Fruit fly (Drosophila melanogaster) whole organism, embryonic: Measurements from ENCODE around the gene CG6785.

Experiments used
- Aef1 ChIP-seq: fragments of 200-800 bp; sonication (Bioruptor generic); IDR thresholded peaks from 3 replicates; pipeline ENCODE4 v1.3.6; 2022; ENCODE audit warnings: missing biosample characterization, missing genetic modification characterization
- Atf3 ChIP-seq: fragments of 200-800 bp; sonication (Bioruptor generic); optimal IDR thresholded peaks from 3 replicates; lab custom pipeline; 2016; ENCODE audit warnings: missing biosample characterization, missing genetic modification characterization
- CG11560 ChIP-seq: fragments of 200-800 bp; sonication (Bioruptor generic); IDR thresholded peaks from 3 replicates; pipeline ENCODE4 v1.3.6; 2022; ENCODE audit warnings: missing biosample characterization, missing genetic modification characterization
- CG11723 ChIP-seq: fragments of 200-800 bp; sonication (Bioruptor generic); optimal IDR thresholded peaks from 2 replicates; lab custom pipeline; 2017; ENCODE audit warnings: missing biosample characterization, mild to moderate bottlenecking, missing genetic modification characterization
- CG12769 ChIP-seq: fragments of 200-800 bp; sonication (Bioruptor generic); optimal IDR thresholded peaks from 2 replicates; lab custom pipeline; 2019; ENCODE audit warnings: missing biosample characterization, mild to moderate bottlenecking, missing genetic modification characterization, moderate library complexity
- CG13775 ChIP-seq: fragments of 200-800 bp; sonication (Bioruptor generic); optimal IDR thresholded peaks from 3 replicates; lab custom pipeline; 2017; ENCODE audit warnings: missing biosample characterization, mild to moderate bottlenecking, missing genetic modification characterization
- CG14050 ChIP-seq: fragments of 200-800 bp; sonication (Bioruptor generic); IDR thresholded peaks from 3 replicates; pipeline ENCODE4 v1.3.6; 2022; ENCODE audit warnings: missing biosample characterization, missing genetic modification characterization
- CG1602 ChIP-seq: fragments of 200-800 bp; sonication (Bioruptor generic); optimal IDR thresholded peaks from 3 replicates; lab custom pipeline; 2016; ENCODE audit warnings: missing biosample characterization, missing genetic modification characterization
- CG16815 ChIP-seq: fragments of 200-800 bp; sonication (Bioruptor generic); optimal IDR thresholded peaks from 3 replicates; lab custom pipeline; 2017; ENCODE audit warnings: missing biosample characterization, mild to moderate bottlenecking, missing genetic modification characterization
- CG17829 ChIP-seq: fragments of 200-800 bp; optimal IDR thresholded peaks from 2 replicates; lab custom pipeline; 2019; ENCODE audit warnings: missing biosample characterization, mild to moderate bottlenecking, missing genetic modification characterization, moderate library complexity
- CG1792 ChIP-seq: fragments of 200-800 bp; sonication (Bioruptor generic); optimal IDR thresholded peaks from 2 replicates; lab custom pipeline; 2016; ENCODE audit warnings: missing biosample characterization, missing genetic modification characterization
- CG18262 ChIP-seq: fragments of 200-800 bp; optimal IDR thresholded peaks from 3 replicates; lab custom pipeline; 2019; ENCODE audit warnings: missing biosample characterization, mild to moderate bottlenecking, missing genetic modification characterization, moderate library complexity
- CG32767 ChIP-seq: fragments of 200-800 bp; sonication (Bioruptor generic); IDR thresholded peaks from 2 replicates; pipeline ENCODE4 v1.3.6; 2022; ENCODE audit warnings: missing biosample characterization, missing genetic modification characterization
- CG3995 ChIP-seq: fragments of 200-800 bp; sonication (Bioruptor generic); optimal IDR thresholded peaks from 3 replicates; lab custom pipeline; 2016; ENCODE audit warnings: missing biosample characterization, missing genetic modification characterization
- CG8089 ChIP-seq: fragments of 200-800 bp; sonication (Bioruptor generic); optimal IDR thresholded peaks from 3 replicates; lab custom pipeline; 2016; ENCODE audit warnings: missing biosample characterization, missing genetic modification characterization
- CG8359 ChIP-seq: fragments of 200-800 bp; sonication (Bioruptor generic); optimal IDR thresholded peaks from 2 replicates; lab custom pipeline; 2017; ENCODE audit warnings: missing biosample characterization, mild to moderate bottlenecking, missing genetic modification characterization, borderline replicate concordance
- CG9932 ChIP-seq: fragments of 200-800 bp; sonication (Bioruptor generic); IDR thresholded peaks from 2 replicates; pipeline ENCODE4 v1.3.6; 2022; ENCODE audit warnings: missing biosample characterization, missing genetic modification characterization
- GATAe ChIP-seq: fragments of 200-800 bp; sonication (Bioruptor generic); conservative IDR thresholded peaks from 2 replicates; pipeline ENCODE4 v1.3.6; 2022; ENCODE audit warnings: missing biosample characterization, missing genetic modification characterization
- HLH3B ChIP-seq: fragments of 200-800 bp; sonication (Bioruptor generic); IDR thresholded peaks from 2 replicates; pipeline ENCODE4 v1.3.6; 2022; ENCODE audit warnings: missing biosample characterization, missing genetic modification characterization
- Hey ChIP-seq: fragments of 200-800 bp; sonication (Bioruptor generic); optimal IDR thresholded peaks from 3 replicates; lab custom pipeline; 2018; ENCODE audit warnings: missing biosample characterization, mild to moderate bottlenecking, missing genetic modification characterization
- Nf-YA ChIP-seq: fragments of 200-800 bp; sonication (Bioruptor generic); IDR thresholded peaks from 2 replicates; pipeline ENCODE4 v1.3.6; 2022; ENCODE audit warnings: missing biosample characterization, missing genetic modification characterization
- Oaz ChIP-seq: fragments of 200-800 bp; sonication (Bioruptor generic); IDR thresholded peaks from 2 replicates; pipeline ENCODE4 v1.3.6; 2022; ENCODE audit warnings: missing biosample characterization, missing genetic modification characterization
- Side ChIP-seq: fragments of 200-800 bp; sonication (Bioruptor generic); optimal IDR thresholded peaks from 2 replicates; lab custom pipeline; 2016; ENCODE audit warnings: missing biosample characterization, missing genetic modification characterization
- Sry-δ ChIP-seq: fragments of 200-800 bp; sonication (Bioruptor generic); optimal IDR thresholded peaks from 2 replicates; lab custom pipeline; 2016; ENCODE audit warnings: missing biosample characterization, missing genetic modification characterization
- Vsx1 ChIP-seq: fragments of 200-800 bp; sonication (Bioruptor generic); optimal IDR thresholded peaks from 2 replicates; lab custom pipeline; 2017; ENCODE audit warnings: missing biosample characterization, mild to moderate bottlenecking, missing genetic modification characterization, missing genetic modification reagents
- amos ChIP-seq: fragments of 200-800 bp; sonication (Bioruptor generic); IDR thresholded peaks from 2 replicates; pipeline ENCODE4 v1.3.6; 2022; ENCODE audit warnings: missing biosample characterization, missing genetic modification characterization; ENCODE audit not compliant: partially characterized antibody
- ap ChIP-seq: fragments of 200-800 bp; sonication (Bioruptor generic); IDR thresholded peaks from 2 replicates; pipeline ENCODE4 v1.3.6; 2022; ENCODE audit warnings: missing biosample characterization, missing genetic modification characterization
- ase ChIP-seq: fragments of 200-800 bp; sonication (Bioruptor generic); IDR thresholded peaks from 3 replicates; pipeline ENCODE4 v1.3.6; 2022; ENCODE audit warnings: missing biosample characterization, missing genetic modification characterization
- bigmax ChIP-seq: fragments of 200-800 bp; sonication (Bioruptor generic); optimal IDR thresholded peaks from 2 replicates; lab custom pipeline; 2018; ENCODE audit warnings: missing biosample characterization, mild to moderate bottlenecking, missing genetic modification characterization
- btn ChIP-seq: fragments of 200-800 bp; sonication (Bioruptor generic); optimal IDR thresholded peaks from 2 replicates; lab custom pipeline; 2016; ENCODE audit warnings: missing biosample characterization, missing genetic modification characterization
- crol ChIP-seq: fragments of 200-800 bp; sonication (Bioruptor generic); IDR thresholded peaks from 2 replicates; pipeline ENCODE4 v1.3.6; 2022; ENCODE audit warnings: missing biosample characterization, missing genetic modification characterization
- dati ChIP-seq: fragments of 200-800 bp; sonication (Bioruptor generic); IDR thresholded peaks from 2 replicates; pipeline ENCODE4 v1.3.6; 2022; ENCODE audit warnings: missing biosample characterization, missing genetic modification characterization
- eyg ChIP-seq: fragments of 200-800 bp; sonication (Bioruptor generic); optimal IDR thresholded peaks from 3 replicates; lab custom pipeline; 2016; ENCODE audit warnings: missing biosample characterization, missing genetic modification characterization
- fd3F ChIP-seq: fragments of 200-800 bp; sonication (Bioruptor generic); optimal IDR thresholded peaks from 2 replicates; lab custom pipeline; 2018; ENCODE audit warnings: missing biosample characterization, mild to moderate bottlenecking, missing genetic modification characterization, moderate library complexity
- grau ChIP-seq: fragments of 200-800 bp; optimal IDR thresholded peaks from 3 replicates; lab custom pipeline; 2019; ENCODE audit warnings: missing biosample characterization, mild to moderate bottlenecking, missing genetic modification characterization, moderate library complexity
- gro ChIP-seq: fragments of 200-800 bp; sonication (Bioruptor generic); optimal IDR thresholded peaks from 2 replicates; lab custom pipeline; 2016; ENCODE audit warnings: missing biosample characterization, missing genetic modification characterization
- hth ChIP-seq: fragments of >200 bp; optimal IDR thresholded peaks from 2 replicates; lab custom pipeline; 2017; ENCODE audit warnings: inconsistent platforms
- inv ChIP-seq: fragments of 200-800 bp; sonication (Bioruptor generic); IDR thresholded peaks from 2 replicates; pipeline ENCODE4 v1.3.6; 2022; ENCODE audit warnings: missing biosample characterization, missing genetic modification characterization; ENCODE audit not compliant: partially characterized antibody
- jing ChIP-seq: fragments of 200-800 bp; sonication (Bioruptor generic); optimal IDR thresholded peaks from 2 replicates; lab custom pipeline; 2018; ENCODE audit warnings: missing biosample characterization, mild to moderate bottlenecking, missing genetic modification characterization
- kay ChIP-seq: fragments of 200-800 bp; sonication (Bioruptor generic); optimal IDR thresholded peaks from 2 replicates; lab custom pipeline; 2016; ENCODE audit warnings: missing biosample characterization, missing genetic modification characterization
- kni ChIP-seq: fragments of 200-800 bp; sonication (Bioruptor generic); optimal IDR thresholded peaks from 3 replicates; lab custom pipeline; 2017; ENCODE audit warnings: mild to moderate bottlenecking, missing biosample characterization, missing genetic modification reagents, missing genetic modification characterization
- pan ChIP-seq, 4 experiments: fragments of >200 bp in 3 of 4; fragments of 200-800 bp in 1 of 4; sonication (Bioruptor generic) in 1 of 4; optimal IDR thresholded peaks in 3 of 4; IDR thresholded peaks in 1 of 4; 2 replicates each; pipeline versions ENCODE4 v1.3.6 to Lab custom; 2017 to 2022; ENCODE audit warnings: missing biosample characterization in 2 of 4, missing genetic modification characterization in 2 of 4, mixed read lengths in 1 of 4
- pho ChIP-seq: fragments of 200-800 bp; sonication (Bioruptor generic); optimal IDR thresholded peaks from 2 replicates; lab custom pipeline; 2016; ENCODE audit warnings: missing biosample characterization, missing genetic modification characterization
- psq ChIP-seq: fragments of 200-800 bp; sonication (Bioruptor generic); optimal IDR thresholded peaks from 2 replicates; lab custom pipeline; 2017; ENCODE audit warnings: missing biosample characterization, missing genetic modification characterization
- sim ChIP-seq: fragments of 200-800 bp; sonication (Bioruptor generic); IDR thresholded peaks from 2 replicates; pipeline ENCODE4 v1.3.6; 2022; ENCODE audit warnings: missing biosample characterization, missing genetic modification characterization
- slbo ChIP-seq: fragments of 200-800 bp; sonication (Bioruptor generic); IDR thresholded peaks from 2 replicates; pipeline ENCODE4 v1.3.6; 2022; ENCODE audit warnings: missing biosample characterization, missing genetic modification characterization
- sqz ChIP-seq: fragments of 200-800 bp; sonication (Bioruptor generic); optimal IDR thresholded peaks from 3 replicates; lab custom pipeline; 2018; ENCODE audit warnings: missing biosample characterization, mild to moderate bottlenecking, missing genetic modification characterization
- vnd ChIP-seq: fragments of 200-800 bp; sonication (Bioruptor generic); IDR thresholded peaks from 3 replicates; pipeline ENCODE4 v1.3.6; 2022; ENCODE audit warnings: missing biosample characterization, missing genetic modification characterization; ENCODE audit not compliant: partially characterized antibody
- zf30C ChIP-seq: fragments of 200-800 bp; sonication (Bioruptor generic); optimal IDR thresholded peaks from 3 replicates; lab custom pipeline; 2018; ENCODE audit warnings: missing biosample characterization, mild to moderate bottlenecking, missing genetic modification characterization
- zfh1 ChIP-seq: fragments of 200-800 bp; sonication (Bioruptor generic); IDR thresholded peaks from 3 replicates; pipeline ENCODE4 v1.3.6; 2022; ENCODE audit warnings: missing biosample characterization, missing genetic modification characterization

Gene CG6785

DNA sequence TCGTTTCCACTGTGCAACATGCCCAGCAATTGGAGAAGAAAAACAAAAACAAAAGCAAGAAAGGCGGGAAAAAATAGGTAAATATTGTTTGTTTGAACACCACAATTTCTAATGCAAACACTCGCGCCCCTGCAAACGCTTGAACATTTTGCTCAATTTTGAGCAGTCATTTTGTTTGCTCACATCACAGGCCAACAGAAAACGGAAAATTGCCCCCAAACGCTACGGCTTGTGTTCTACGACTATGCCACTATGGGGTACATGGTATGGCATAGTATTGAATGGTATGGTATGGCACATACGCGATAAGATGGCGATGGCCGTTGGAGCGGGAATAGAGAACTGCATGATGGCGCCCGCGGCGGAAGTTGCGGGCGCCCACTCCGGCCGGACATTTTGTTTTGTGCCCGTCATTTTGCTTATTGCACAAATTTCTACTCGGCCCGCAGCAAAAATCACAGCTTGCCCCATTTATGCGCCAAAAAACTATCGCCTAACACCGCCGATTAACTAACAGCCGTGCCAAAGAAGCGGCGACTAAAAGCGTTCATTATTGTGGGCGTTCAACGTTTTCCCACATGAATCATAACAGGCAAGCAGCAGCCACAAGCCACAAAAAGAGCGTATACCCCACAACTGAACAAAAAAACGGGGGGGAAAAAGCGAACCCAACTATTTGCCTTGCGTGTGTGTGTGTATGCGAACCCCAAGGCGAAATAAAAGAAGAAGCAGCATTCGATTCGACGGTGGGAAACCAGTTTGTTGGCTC, 40.6 kb downstream of the CG6785 start (continued):
- TF ChIP-seq zf30C (GFP tag; lab: Kevin White, UChicago) (no peak), psq (GFP tag; lab: Kevin White, UChicago) (peak; percentile 9), CG13775 (peak; percentile 10), kni (peak; percentile 88), zfh1 (GFP tag; lab: Robert Waterston, UW) (no peak), jing (GFP tag; lab: Kevin White, UChicago) (no peak), btn (GFP tag; lab: Kevin White, UChicago) (peak; percentile 12), CG9932 (GFP tag; lab: Robert Waterston, UW) (no peak), CG1792 (GFP tag; lab: Kevin White, UChicago) (peak; percentile 15), kay (GFP tag; lab: Kevin White, UChicago) (peak; percentile 20), ap (GFP tag; lab: Robert Waterston, UW) (no peak), CG18262 (peak; percentile 63), ase (GFP tag; lab: Robert Waterston, UW) (no peak), CG11560 (tag; lab: Robert Waterston, UW) (no peak), eyg (no peak), HLH3B (GFP tag; lab: Robert Waterston, UW) (no peak), bigmax (GFP tag; lab: Kevin White, UChicago) (peak; percentile 50), Aef1 (GFP tag; lab: Robert Waterston, UW) (no peak), Sry-δ (GFP tag; lab: Kevin White, UChicago) (no peak), hth (lab: Kevin White, UChicago) (no peak), CG17829 (tag; lab: Kevin White, UChicago) (peak; percentile 34), grau (tag; lab: Kevin White, UChicago) (peak; percentile 22), amos (GFP tag; lab: Robert Waterston, UW) (no peak), CG14050 (GFP tag; lab: Robert Waterston, UW) (no peak), dati (GFP tag; lab: Robert Waterston, UW) (no peak), Oaz (GFP tag; lab: Robert Waterston, UW) (no peak), sim (GFP tag; lab: Robert Waterston, UW) (no peak), CG8089 (GFP tag; lab: Kevin White, UChicago) (peak; percentile 78), fd3F (no peak), crol (GFP tag; lab: Robert Waterston, UW) (no peak), pho (GFP tag; lab: Kevin White, UChicago) (peak; percentile 28), vnd (GFP tag; lab: Robert Waterston, UW) (no peak), sqz (GFP tag; lab: Kevin White, UChicago) (peak; percentile 72), Nf-YA (GFP tag; lab: Robert Waterston, UW) (no peak), CG3995 (GFP tag; lab: Kevin White, UChicago) (peak; percentile 4), pan (optimal IDR thresholded peaks at IDR 0.05; lab: Kevin White, UChicago) (no peak), pan (GFP tag; optimal IDR thresholded peaks at IDR 0.05 in 1 of 2, IDR thresholded peaks at IDR 0.05 in 1 of 2) (no peak), CG1602 (GFP tag; lab: Kevin White, UChicago) (peak; percentile 8), CG11723 (GFP tag; lab: Kevin White, UChicago) (peak; percentile 78), inv (GFP tag; lab: Robert Waterston, UW) (no peak), CG8359 (GFP tag; lab: Kevin White, UChicago) (peak; percentile 40), Hey (peak; percentile 75), Atf3 (GFP tag; lab: Kevin White, UChicago) (peak; percentile 34), slbo (GFP tag; lab: Robert Waterston, UW) (no peak), Side (GFP tag; lab: Kevin White, UChicago) (peak; percentile 63), CG16815 (no peak), gro (peak; percentile 42), CG32767 (no peak), CG12769 (peak; percentile 91), GATAe (GFP tag; lab: Robert Waterston, UW) (no peak), Vsx1 (GFP tag; lab: Kevin White, UChicago) (peak; percentile 88)
